Worm (Caenorhabditis elegans): Measurements from ENCODE around the gene irld-26.
A peak's percentile ranks its signal among the peaks of the same experiment; 100 is the strongest.

irld-26 gene

ce11 chrV:16209837-16210236 lies 4.8 kb downstream of the irld-26 start, which contains the start of gene oac-15:
TSS of gene oac-15 (minus strand) at chrV:16209937.
- TF ChIP-seq ztf-4 (tag; optimal IDR thresholded peaks at IDR 0.05) (no peak), mef-2 (tag; optimal IDR thresholded peaks at IDR 0.05) (no peak), Y116A8C.19 (tag; optimal IDR thresholded peaks at IDR 0.05; ENCODE audit: borderline replicate concordance) (no peak), nhr-77 (tag; optimal IDR thresholded peaks at IDR 0.05) (no peak), lin-14 (GFP tag; optimal IDR thresholded peaks at IDR 0.05) (no peak), nhr-12 (tag; optimal IDR thresholded peaks at IDR 0.05) (no peak), ceh-90 (tag; optimal IDR thresholded peaks at IDR 0.05) (no peak), tbx-2 (tag; optimal IDR thresholded peaks at IDR 0.05) (no peak), nhr-11 (tag; optimal IDR thresholded peaks at IDR 0.05) (no peak), elt-3 (tag; optimal IDR thresholded peaks at IDR 0.05) (no peak), mep-1 (tag; optimal IDR thresholded peaks at IDR 0.05) (no peak), grh-1 (GFP tag; IDR thresholded peaks at IDR 0.05) (no peak), egl-27 (tag; optimal IDR thresholded peaks at IDR 0.05) (no peak), sox-4 (tag; optimal IDR thresholded peaks at IDR 0.05) (no peak), fkh-8 (tag; optimal IDR thresholded peaks at IDR 0.05) (no peak)

ce11 chrV:16210257-16211002 lies 5.4 kb downstream of the irld-26 start, which contains the start of gene F11A5.16:
TSS of gene F11A5.16 (plus strand) at chrV:16210952.
- TF ChIP-seq fkh-4 (tag; optimal IDR thresholded peaks at IDR 0.05; ENCODE audit: borderline replicate concordance) (no peak), snpc-4 (tag; optimal IDR thresholded peaks at IDR 0.05) (no peak), rnt-1 (tag; optimal IDR thresholded peaks at IDR 0.05) (no peak), dpl-1 (GFP tag; optimal IDR thresholded peaks at IDR 0.05) (no peak), swsn-7 (tag; optimal IDR thresholded peaks at IDR 0.05) (no peak), efl-1 (optimal IDR thresholded peaks at IDR 0.05) (no peak), efl-1 (GFP tag; optimal IDR thresholded peaks at IDR 0.05 in 1 of 2) (no peak), nhr-47 (tag; optimal IDR thresholded peaks at IDR 0.05) (no peak), ceh-82 (tag; optimal IDR thresholded peaks at IDR 0.05) (no peak), lir-3 (tag; optimal IDR thresholded peaks at IDR 0.05; ENCODE audit: poor library complexity) (no peak), fkh-8 (tag; optimal IDR thresholded peaks at IDR 0.05) (no peak), lin-15B (tag; optimal IDR thresholded peaks at IDR 0.05) (no peak), elt-3 (tag; optimal IDR thresholded peaks at IDR 0.05) (no peak)

- TF ChIP-seq zag-1 (tag; optimal IDR thresholded peaks at IDR 0.05) (no peak), xbp-1 (tag; optimal IDR thresholded peaks at IDR 0.05) (no peak), nhr-237 (tag; optimal IDR thresholded peaks at IDR 0.05) (no peak), blmp-1 (tag; optimal IDR thresholded peaks at IDR 0.05) (peak; percentile 54), mdl-1 (tag; optimal IDR thresholded peaks at IDR 0.05) (no peak), elt-3 (tag; optimal IDR thresholded peaks at IDR 0.05) (peak in 4 of 6 experiments; percentile 30 to 88 (median 60)), nhr-85 (tag) (peak; percentile 46), isw-1 (GFP tag; IDR thresholded peaks at IDR 0.05) (no peak)
Observed at ce11 chrV:16211713-16212112, 6.7 kb downstream of the irld-26 start.

- TF ChIP-seq nhr-12 (tag; optimal IDR thresholded peaks at IDR 0.05) = no peak
- TF ChIP-seq C04F5.9 (tag; optimal IDR thresholded peaks at IDR 0.05) = no peak
- peak; percentile 75 for TF ChIP-seq nhr-19 (GFP tag; conservative IDR thresholded peaks at IDR 0.05)
- TF ChIP-seq sup-37 (GFP tag; optimal IDR thresholded peaks at IDR 0.05) = no peak
- TF ChIP-seq lin-35 (GFP tag; optimal IDR thresholded peaks at IDR 0.05) = peak in 1 of 2 experiments; percentile 42
- peak; percentile 64 for TF ChIP-seq snu-23 (GFP tag; optimal IDR thresholded peaks at IDR 0.05)
- no peak for TF ChIP-seq aly-2 (tag; optimal IDR thresholded peaks at IDR 0.05)
- TF ChIP-seq nhr-85 (tag) = peak; percentile 96
- no peak for TF ChIP-seq unc-98 (GFP tag; IDR thresholded peaks at IDR 0.05)
- TF ChIP-seq unc-62 (GFP tag; optimal IDR thresholded peaks at IDR 0.05) = no peak
- no peak for TF ChIP-seq unc-130 (tag; optimal IDR thresholded peaks at IDR 0.05)
- TF ChIP-seq C16A3.4 (tag; optimal IDR thresholded peaks at IDR 0.05) = no peak
- TF ChIP-seq fos-1 (tag; optimal IDR thresholded peaks at IDR 0.05) = no peak
- peak; percentile 76 for TF ChIP-seq lin-14 (GFP tag; optimal IDR thresholded peaks at IDR 0.05)
- no peak for TF ChIP-seq ets-5 (GFP tag; IDR thresholded peaks at IDR 0.05)
- no peak for TF ChIP-seq ceh-88 (GFP tag; IDR thresholded peaks at IDR 0.05)
- TF ChIP-seq fkh-4 (tag; optimal IDR thresholded peaks at IDR 0.05; ENCODE audit: borderline replicate concordance) = no peak
- TF ChIP-seq Y116A8C.19 (tag; optimal IDR thresholded peaks at IDR 0.05; ENCODE audit: borderline replicate concordance) = no peak
- no peak for TF ChIP-seq dsc-1 (tag; optimal IDR thresholded peaks at IDR 0.05)
- TF ChIP-seq egl-13 (tag; optimal IDR thresholded peaks at IDR 0.05) = no peak
Observed at ce11 chrV:16213323-16213722, 8.3 kb downstream of the irld-26 start.
